Worm (Caenorhabditis elegans) whole organism, L4 larva: ENCODE measurements around the gene Y22D7AL.1.

Source experiments
- aha-1 ChIP-seq: fragments of 150-350 bp; peaks from one replicate; lab custom pipeline; 2014; ENCODE audit warnings: missing biosample characterization, missing genetic modification characterization
- ceh-28 ChIP-seq: fragments of 150-350 bp; optimal IDR thresholded peaks from 2 replicates; lab custom pipeline; 2014; ENCODE audit warnings: missing biosample characterization, missing genetic modification reagents, missing genetic modification characterization
- ceh-82 ChIP-seq: sonication (generic microtip); optimal IDR thresholded peaks from 2 replicates; lab custom pipeline; 2017; ENCODE audit warnings: missing biosample characterization, missing genetic modification characterization
- daf-16 ChIP-seq, 3 experiments: sonication (generic microtip); optimal IDR thresholded peaks; 2 replicates each; lab custom pipeline; 2016 to 2017; ENCODE audit warnings: missing genetic modification characterization in 3 of 3, missing genetic modification reagents in 3 of 3, mild to moderate bottlenecking in 2 of 3, missing compliant biosample characterization in 2 of 3, missing biosample characterization in 1 of 3, moderate library complexity in 1 of 3
- mep-1 ChIP-seq: fragments of 150-350 bp; sonication (generic microtip); optimal IDR thresholded peaks from 3 replicates; lab custom pipeline; 2014; ENCODE audit warnings: missing biosample characterization, missing genetic modification characterization
- mxl-2 ChIP-seq: fragments of 200-800 bp; sonication (Bioruptor generic); conservative IDR thresholded peaks from 2 replicates; pipeline ENCODE4 v1.3.6; 2022; ENCODE audit warnings: missing genetic modification reagents, missing genetic modification characterization, missing compliant biosample characterization

- no peak for TF ChIP-seq ceh-28 (tag; lab: Kevin White, UChicago)
- TF ChIP-seq mxl-2 (GFP tag; lab: Robert Waterston, UW): no peak
- TF ChIP-seq daf-16 (GFP tag; optimal IDR thresholded peaks at IDR 0.05; lab: Kevin White, UChicago): no peak
- no peak for TF ChIP-seq daf-16 (tag; optimal IDR thresholded peaks at IDR 0.05; lab: Kevin White, UChicago)
- no peak for TF ChIP-seq ceh-82
- TF ChIP-seq aha-1 (tag; lab: Kevin White, UChicago): no peak
- no peak for TF ChIP-seq mep-1
Measured at ce11 chrIII:1689927-1690326, 37.6 kb downstream of the Y22D7AL.1 start, which contains the start of gene Y22D7AR.14.
